Worm (Caenorhabditis elegans): ENCODE measurements around the gene F44A2.5.

Gene F44A2.5

ce11 chrV:9349687-9350086, 52.3 kb downstream of the F44A2.5 start, which contains the start of gene srx-47:
TSS of gene srx-47 (plus strand) at chrV:9349987.
- TF ChIP-seq ctbp-1 (GFP tag; IDR thresholded peaks at IDR 0.05) (no peak), snpc-4 (tag; optimal IDR thresholded peaks at IDR 0.05) (no peak), ceh-62 (tag; optimal IDR thresholded peaks at IDR 0.05) (no peak), madf-5 (GFP tag; IDR thresholded peaks at IDR 0.05) (no peak), snpc-1.2 (GFP tag; IDR thresholded peaks at IDR 0.05) (no peak)

Measured in whole organism, L4 larva.